Worm (Caenorhabditis elegans) whole organism, L3 larva: Measurements from ENCODE around the gene T01C1.4.
A peak's percentile ranks its signal among the peaks of the same experiment; 100 is the strongest.

Experiments used
- R02D3.7 ChIP-seq: fragments of 150-350 bp; optimal IDR thresholded peaks from 2 replicates; lab custom pipeline; 2014; ENCODE audit warnings: missing biosample characterization, missing genetic modification characterization
- ZK546.5 ChIP-seq: sonication (generic microtip); optimal IDR thresholded peaks from 2 replicates; lab custom pipeline; 2017; ENCODE audit warnings: missing biosample characterization, missing genetic modification characterization
- aly-2 ChIP-seq: fragments of 150-350 bp; optimal IDR thresholded peaks from 2 replicates; lab custom pipeline; 2014; ENCODE audit warnings: missing biosample characterization, missing genetic modification characterization
- ama-1 ChIP-seq: fragments of 150-350 bp; optimal IDR thresholded peaks from 2 replicates; lab custom pipeline; 2018
- ceh-16 ChIP-seq: sonication (generic microtip); optimal IDR thresholded peaks from 2 replicates; lab custom pipeline; 2017; ENCODE audit warnings: missing biosample characterization, missing genetic modification characterization
- ceh-28 ChIP-seq: fragments of 150-350 bp; optimal IDR thresholded peaks from 2 replicates; lab custom pipeline; 2014; ENCODE audit warnings: missing biosample characterization, missing genetic modification reagents, missing genetic modification characterization
- ceh-82 ChIP-seq: fragments of 150-350 bp; optimal IDR thresholded peaks from 2 replicates; lab custom pipeline; 2014; ENCODE audit warnings: missing biosample characterization, missing genetic modification characterization
- ceh-9 ChIP-seq: sonication (generic microtip); optimal IDR thresholded peaks from 2 replicates; lab custom pipeline; 2018; ENCODE audit warnings: missing biosample characterization, missing genetic modification characterization
- daf-12 ChIP-seq: fragments of 150-350 bp; optimal IDR thresholded peaks from 2 replicates; lab custom pipeline; 2014; ENCODE audit warnings: missing biosample characterization, missing genetic modification reagents, missing genetic modification characterization
- egl-27 ChIP-seq: sonication (generic microtip); optimal IDR thresholded peaks from 4 replicates; lab custom pipeline; 2017; ENCODE audit warnings: missing biosample characterization, missing genetic modification reagents, missing genetic modification characterization
- egl-5 ChIP-seq: fragments of 150-350 bp; optimal IDR thresholded peaks from 2 replicates; lab custom pipeline; 2017; ENCODE audit warnings: missing biosample characterization, missing genetic modification reagents, missing genetic modification characterization, inconsistent platforms
- elt-1 ChIP-seq: fragments of 150-350 bp; optimal IDR thresholded peaks from 2 replicates; lab custom pipeline; 2014; ENCODE audit warnings: missing biosample characterization, missing genetic modification characterization
- elt-2 ChIP-seq: sonication (generic microtip); optimal IDR thresholded peaks from 2 replicates; lab custom pipeline; 2016; ENCODE audit warnings: missing genetic modification reagents, mild to moderate bottlenecking, missing genetic modification characterization, missing compliant biosample characterization
- elt-3 ChIP-seq, 3 experiments: fragments of 150-350 bp in 1 of 3; sonication (generic microtip) in 2 of 3; optimal IDR thresholded peaks; 2 replicates in 2 of 3; 4 replicates in 1 of 3; lab custom pipeline; 2014 to 2017; ENCODE audit warnings: missing biosample characterization in 3 of 3, missing genetic modification characterization in 3 of 3
- eor-1 ChIP-seq, 2 experiments: fragments of 150-350 bp; optimal IDR thresholded peaks; 2 replicates each; lab custom pipeline; 2014 to 2018; ENCODE audit warnings: missing biosample characterization in 2 of 2, missing genetic modification characterization in 2 of 2
- fkh-10 ChIP-seq: sonication (generic microtip); optimal IDR thresholded peaks from 2 replicates; lab custom pipeline; 2017; ENCODE audit warnings: missing biosample characterization, missing genetic modification reagents, missing genetic modification characterization
- fkh-2 ChIP-seq: fragments of 150-350 bp; optimal IDR thresholded peaks from 2 replicates; lab custom pipeline; 2014; ENCODE audit warnings: missing biosample characterization, missing genetic modification reagents, missing genetic modification characterization
- fos-1 ChIP-seq: fragments of 150-350 bp; optimal IDR thresholded peaks from 2 replicates; lab custom pipeline; 2014; ENCODE audit warnings: missing biosample characterization, missing genetic modification characterization
- hmg-11 ChIP-seq: sonication (generic microtip); optimal IDR thresholded peaks from 2 replicates; lab custom pipeline; 2016; ENCODE audit warnings: missing genetic modification characterization, missing compliant biosample characterization
- jun-1 ChIP-seq: fragments of 150-350 bp; optimal IDR thresholded peaks from 2 replicates; lab custom pipeline; 2014; ENCODE audit warnings: missing biosample characterization, missing genetic modification reagents, missing genetic modification characterization
- lin-15B ChIP-seq: fragments of 150-350 bp; optimal IDR thresholded peaks from 2 replicates; lab custom pipeline; 2014; ENCODE audit warnings: missing biosample characterization, missing genetic modification characterization
- lin-39 ChIP-seq: fragments of 150-350 bp; optimal IDR thresholded peaks from 2 replicates; lab custom pipeline; 2018; ENCODE audit warnings: missing biosample characterization, missing genetic modification reagents, missing genetic modification characterization
- lsy-12 ChIP-seq: sonication (generic microtip); optimal IDR thresholded peaks from 2 replicates; lab custom pipeline; 2016; ENCODE audit warnings: mild to moderate bottlenecking, missing genetic modification characterization, missing compliant biosample characterization
- mdl-1 ChIP-seq: fragments of 150-350 bp; optimal IDR thresholded peaks from 2 replicates; lab custom pipeline; 2014; ENCODE audit warnings: missing biosample characterization, missing genetic modification characterization
- mml-1 ChIP-seq: fragments of 150-350 bp; sonication (generic microtip); optimal IDR thresholded peaks from 3 replicates; lab custom pipeline; 2014; ENCODE audit warnings: missing biosample characterization, missing genetic modification characterization
- nfya-1 ChIP-seq: sonication (generic microtip); optimal IDR thresholded peaks from 2 replicates; lab custom pipeline; 2017; ENCODE audit warnings: missing genetic modification characterization, mild to moderate bottlenecking, missing compliant biosample characterization, antibody characterized with exemption, moderate library complexity; ENCODE audit not compliant: insufficient read depth
- nhr-11 ChIP-seq: fragments of 150-350 bp; optimal IDR thresholded peaks from 2 replicates; lab custom pipeline; 2014; ENCODE audit warnings: missing biosample characterization, missing genetic modification characterization
- nhr-12 ChIP-seq: fragments of 150-350 bp; optimal IDR thresholded peaks from 2 replicates; lab custom pipeline; 2014; ENCODE audit warnings: missing biosample characterization, missing genetic modification characterization
- nhr-23 ChIP-seq: fragments of 150-350 bp; optimal IDR thresholded peaks from 2 replicates; lab custom pipeline; 2014; ENCODE audit warnings: missing biosample characterization, missing genetic modification reagents, missing genetic modification characterization
- nhr-237 ChIP-seq: fragments of 150-350 bp; optimal IDR thresholded peaks from 2 replicates; lab custom pipeline; 2014; ENCODE audit warnings: missing biosample characterization, missing genetic modification characterization
- nhr-25 ChIP-seq: sonication (generic microtip); optimal IDR thresholded peaks from 2 replicates; lab custom pipeline; 2017; ENCODE audit warnings: missing biosample characterization, missing genetic modification characterization
- nhr-28 ChIP-seq: fragments of 150-350 bp; optimal IDR thresholded peaks from 2 replicates; lab custom pipeline; 2014; ENCODE audit warnings: missing biosample characterization, missing genetic modification characterization
- nhr-43 ChIP-seq: sonication (generic microtip); optimal IDR thresholded peaks from 2 replicates; lab custom pipeline; 2016; ENCODE audit warnings: mild to moderate bottlenecking, missing genetic modification characterization, missing compliant biosample characterization; ENCODE audit not compliant: poor library complexity, severe bottlenecking
- nhr-67 ChIP-seq: fragments of 150-350 bp; optimal IDR thresholded peaks from 2 replicates; lab custom pipeline; 2014; ENCODE audit warnings: missing biosample characterization, missing genetic modification characterization
- nhr-76 ChIP-seq: fragments of 150-350 bp; sonication (generic microtip); optimal IDR thresholded peaks from 5 replicates; lab custom pipeline; 2014; ENCODE audit warnings: missing biosample characterization, missing genetic modification characterization
- nhr-77 ChIP-seq: fragments of 150-350 bp; optimal IDR thresholded peaks from 2 replicates; lab custom pipeline; 2014; ENCODE audit warnings: missing biosample characterization, missing genetic modification characterization
- pha-4 ChIP-seq: fragments of 150-350 bp; optimal IDR thresholded peaks from 2 replicates; lab custom pipeline; 2014; ENCODE audit warnings: missing biosample characterization, missing genetic modification reagents, missing genetic modification characterization
- pqm-1 ChIP-seq: fragments of 150-350 bp; optimal IDR thresholded peaks from 2 replicates; lab custom pipeline; 2017; ENCODE audit warnings: missing biosample characterization, missing genetic modification characterization, inconsistent platforms
- sea-2 ChIP-seq: fragments of 150-350 bp; sonication (generic microtip); optimal IDR thresholded peaks from 4 replicates; lab custom pipeline; 2014; ENCODE audit warnings: missing biosample characterization, missing genetic modification reagents, missing genetic modification characterization
- skn-1 ChIP-seq: fragments of 150-350 bp; optimal IDR thresholded peaks from 2 replicates; lab custom pipeline; 2014; ENCODE audit warnings: missing biosample characterization, missing genetic modification characterization
- snpc-4 ChIP-seq: fragments of 150-350 bp; optimal IDR thresholded peaks from 2 replicates; lab custom pipeline; 2014; ENCODE audit warnings: missing biosample characterization, missing genetic modification characterization
- tbx-2 ChIP-seq: sonication (generic microtip); optimal IDR thresholded peaks from 2 replicates; lab custom pipeline; 2016; ENCODE audit warnings: mild to moderate bottlenecking, missing genetic modification characterization, missing compliant biosample characterization
- unc-39 ChIP-seq: sonication (generic microtip); optimal IDR thresholded peaks from 4 replicates; lab custom pipeline; 2017; ENCODE audit warnings: missing biosample characterization, missing genetic modification characterization
- unc-62 ChIP-seq: fragments of 150-350 bp; sonication (generic microtip); optimal IDR thresholded peaks from 4 replicates; lab custom pipeline; 2014; ENCODE audit warnings: missing biosample characterization, missing genetic modification reagents, missing genetic modification characterization
- zag-1 ChIP-seq: fragments of 150-350 bp; optimal IDR thresholded peaks from 2 replicates; lab custom pipeline; 2014; ENCODE audit warnings: missing biosample characterization, missing genetic modification characterization
- ztf-11 ChIP-seq: fragments of 150-350 bp; optimal IDR thresholded peaks from 2 replicates; lab custom pipeline; 2014; ENCODE audit warnings: missing biosample characterization, missing genetic modification characterization
- ztf-4 ChIP-seq: fragments of 150-350 bp; optimal IDR thresholded peaks from 2 replicates; lab custom pipeline; 2014; ENCODE audit warnings: missing biosample characterization, missing genetic modification characterization

Gene T01C1.4

DNA sequence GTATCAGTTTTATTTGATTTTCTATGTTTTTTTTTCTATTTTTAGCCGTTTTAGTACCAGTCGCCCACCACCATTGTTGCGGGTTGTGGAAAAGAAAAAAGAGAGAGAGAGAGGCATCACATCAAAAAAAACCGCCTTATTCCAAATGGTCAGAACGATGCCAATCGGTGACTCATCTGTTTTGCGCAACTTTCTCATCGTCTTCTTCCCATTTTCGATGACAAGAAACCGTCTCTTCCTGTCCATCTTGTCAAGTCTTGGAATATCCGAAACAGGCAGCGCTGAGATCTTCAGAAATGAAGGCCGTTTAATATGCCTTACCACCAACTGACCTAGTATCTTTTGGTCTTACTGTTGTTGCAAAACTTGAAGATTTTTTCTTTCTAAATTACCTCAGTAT, 30.4 kb downstream of the T01C1.4 start:
- peak; percentile 31 for TF ChIP-seq lsy-12 (tag; lab: Kevin White, UChicago)
- peak; percentile 45 for TF ChIP-seq jun-1 (tag; lab: Kevin White, UChicago)
- TF ChIP-seq nhr-23 (tag; lab: Kevin White, UChicago) = peak; percentile 69
- no peak for TF ChIP-seq elt-1 (tag; lab: Kevin White, UChicago)
- TF ChIP-seq ceh-28 (tag; lab: Kevin White, UChicago) = peak; percentile 3
- TF ChIP-seq nhr-25 = peak; percentile 54
- TF ChIP-seq nhr-43 (tag; lab: Kevin White, UChicago) = peak; percentile 13
- TF ChIP-seq eor-1 (tag; optimal IDR thresholded peaks at IDR 0.05; lab: Kevin White, UChicago) = no peak

DNA sequence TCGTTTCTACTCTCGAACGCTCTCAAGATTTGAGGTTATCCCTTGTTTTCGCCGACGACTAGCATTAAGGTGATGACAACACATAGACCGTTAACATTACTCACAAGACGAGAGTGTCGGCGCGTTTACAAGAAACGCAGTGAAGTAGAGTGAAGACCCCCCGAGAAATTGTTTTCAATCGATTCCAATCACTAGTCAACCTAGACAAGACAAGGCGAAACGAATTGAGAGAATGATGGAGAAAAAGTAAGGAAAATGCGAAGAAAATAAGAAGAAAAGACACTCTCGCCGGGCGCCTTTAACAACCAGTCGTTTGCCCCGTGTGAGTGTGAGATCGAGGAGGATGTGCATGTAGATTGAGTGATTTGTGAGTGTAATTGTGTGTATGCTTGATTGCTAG, 32.4 kb downstream of the T01C1.4 start:
- TF ChIP-seq nhr-43 (tag; lab: Kevin White, UChicago) = peak; percentile 45
- TF ChIP-seq snpc-4 (tag; lab: Kevin White, UChicago) = peak; percentile 55
- peak; percentile 89 for TF ChIP-seq ceh-28 (tag; lab: Kevin White, UChicago)
- TF ChIP-seq nfya-1 (tag; lab: Kevin White, UChicago) = peak; percentile 55
- peak; percentile 41 for TF ChIP-seq lin-39 (tag; lab: Kevin White, UChicago)
- TF ChIP-seq nhr-25 = peak; percentile 85
- TF ChIP-seq nhr-12 (tag; lab: Kevin White, UChicago) = no peak
- TF ChIP-seq tbx-2 (tag; lab: Kevin White, UChicago) = no peak
- peak; percentile 45 for TF ChIP-seq lsy-12 (tag; lab: Kevin White, UChicago)
- TF ChIP-seq aly-2 (tag; lab: Kevin White, UChicago) = no peak
- peak; percentile 66 for TF ChIP-seq pha-4 (tag; lab: Kevin White, UChicago)
- TF ChIP-seq nhr-23 (tag; lab: Kevin White, UChicago) = peak; percentile 83
- TF ChIP-seq elt-3 (tag; optimal IDR thresholded peaks at IDR 0.05; lab: Kevin White, UChicago) = peak in 1 of 3 experiments; percentile 10
- no peak for TF ChIP-seq daf-12
- no peak for TF ChIP-seq skn-1 (tag; lab: Kevin White, UChicago)
- no peak for TF ChIP-seq mml-1 (tag; lab: Kevin White, UChicago)
- TF ChIP-seq ceh-9 = no peak
- no peak for TF ChIP-seq ztf-4 (tag; lab: Kevin White, UChicago)
- TF ChIP-seq nhr-237 (tag; lab: Kevin White, UChicago) = no peak
- TF ChIP-seq elt-2 (tag; lab: Kevin White, UChicago) = peak; percentile 54
- no peak for TF ChIP-seq ZK546.5 (tag; lab: Kevin White, UChicago)
- TF ChIP-seq egl-5 (tag; lab: Kevin White, UChicago) = peak; percentile 94
- TF ChIP-seq R02D3.7 (tag; lab: Kevin White, UChicago) = no peak
- no peak for TF ChIP-seq fkh-10 (GFP tag; lab: Kevin White, UChicago)
- TF ChIP-seq egl-27 = no peak
- no peak for TF ChIP-seq lin-15B (tag; lab: Kevin White, UChicago)
- no peak for TF ChIP-seq nhr-76 (tag; lab: Kevin White, UChicago)
- peak; percentile 18 for TF ChIP-seq jun-1 (tag; lab: Kevin White, UChicago)
- TF ChIP-seq elt-1 (tag; lab: Kevin White, UChicago) = no peak
- no peak for TF ChIP-seq unc-39
- TF ChIP-seq nhr-67 (tag; lab: Kevin White, UChicago) = no peak
- no peak for TF ChIP-seq nhr-11 (tag; lab: Kevin White, UChicago)
- no peak for TF ChIP-seq nhr-28 (tag; lab: Kevin White, UChicago)
- no peak for TF ChIP-seq fos-1 (tag; lab: Kevin White, UChicago)
- no peak for TF ChIP-seq eor-1 (tag; optimal IDR thresholded peaks at IDR 0.05; lab: Kevin White, UChicago)
- TF ChIP-seq mdl-1 = peak; percentile 1
- no peak for TF ChIP-seq ceh-82 (tag; lab: Kevin White, UChicago)
- no peak for TF ChIP-seq zag-1
- no peak for TF ChIP-seq sea-2 (GFP tag; lab: Kevin White, UChicago)
- peak; percentile 47 for TF ChIP-seq pqm-1 (tag; lab: Kevin White, UChicago)
- no peak for TF ChIP-seq ztf-11 (tag; lab: Kevin White, UChicago)
- TF ChIP-seq hmg-11 (tag; lab: Kevin White, UChicago) = peak; percentile 38
- TF ChIP-seq ceh-16 (tag; lab: Kevin White, UChicago) = no peak
- peak; percentile 49 for TF ChIP-seq unc-62
- no peak for TF ChIP-seq ama-1 (lab: Kevin White, UChicago)
- no peak for TF ChIP-seq nhr-77 (tag; lab: Kevin White, UChicago)
- TF ChIP-seq fkh-2 (tag; lab: Kevin White, UChicago) = no peak
- TF ChIP-seq, all 47 proteins: peak for 17
